Fruit fly (Drosophila melanogaster): ENCODE results near the gene CG14563.

Gene CG14563

DNA sequence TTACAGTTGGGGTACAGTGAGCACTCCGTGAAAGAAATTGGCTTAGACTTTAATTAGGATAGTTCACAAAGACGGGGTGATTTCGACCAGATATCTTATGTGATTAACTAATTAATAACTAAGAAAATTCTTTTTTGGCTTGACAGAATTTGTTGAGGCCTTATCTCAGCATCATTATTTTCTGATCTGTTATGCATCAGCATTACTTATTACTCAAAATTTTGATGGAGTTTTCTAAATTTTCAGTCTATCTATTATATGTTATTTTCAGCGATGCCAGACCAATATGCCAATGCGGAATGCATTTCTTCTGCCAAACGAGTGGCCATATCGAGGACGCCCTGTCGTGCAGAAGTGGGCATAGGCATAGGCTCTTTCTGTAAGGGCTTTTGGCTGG is 41.4 kb upstream of the CG14563 start:
- TF ChIP-seq Snoo (tag; optimal IDR thresholded peaks at IDR 0.05) = peak; percentile 44
- TF ChIP-seq Pif1B (GFP tag; optimal IDR thresholded peaks at IDR 0.05) = peak; percentile 81
- TF ChIP-seq CG14655 (GFP tag; optimal IDR thresholded peaks at IDR 0.05) = peak; percentile 92
- TF ChIP-seq CG9948 (tag; optimal IDR thresholded peaks at IDR 0.05) = peak; percentile 86
- peak; percentile 83 for TF ChIP-seq CG8301 (tag; optimal IDR thresholded peaks at IDR 0.05)
- TF ChIP-seq rn (GFP tag; IDR thresholded peaks at IDR 0.05) = 0 out of 2 replicates have a peak, but pooled peaks have one; percentile 3
- peak; percentile 34; the same call in 1 of the 2 replicates for TF ChIP-seq Ets98B (GFP tag; IDR thresholded peaks at IDR 0.05)
- TF ChIP-seq CG34367 (tag; optimal IDR thresholded peaks at IDR 0.05) = peak; percentile 76
- TF ChIP-seq CG8159 (tag; optimal IDR thresholded peaks at IDR 0.05) = peak; percentile 87
- no peak for TF ChIP-seq EcR (GFP tag; optimal IDR thresholded peaks at IDR 0.05)
- TF ChIP-seq D1 (tag; optimal IDR thresholded peaks at IDR 0.05) = peak; percentile 67
- TF ChIP-seq CG10348 (GFP tag; IDR thresholded peaks at IDR 0.05) = no peak
- TF ChIP-seq CG15710 (tag; optimal IDR thresholded peaks at IDR 0.05) = peak; percentile 86
- TF ChIP-seq CG12605 (GFP tag; IDR thresholded peaks at IDR 0.05) = peak; percentile 11; the same call in 1 of the 2 replicates
- no peak for TF ChIP-seq CG13204 (GFP tag; optimal IDR thresholded peaks at IDR 0.05)
- no peak for TF ChIP-seq gl (tag; optimal IDR thresholded peaks at IDR 0.05)
- peak; percentile 81 for TF ChIP-seq CG17806 (tag; optimal IDR thresholded peaks at IDR 0.05)
- peak; percentile 92 for TF ChIP-seq Pif1A (GFP tag; optimal IDR thresholded peaks at IDR 0.05)
- TF ChIP-seq fd96Ca (GFP tag; IDR thresholded peaks at IDR 0.05) = peak; percentile 75
- no peak for TF ChIP-seq CG32121 (GFP tag; IDR thresholded peaks at IDR 0.05)
- peak; percentile 69; the same call in 2 of the 3 replicates for TF ChIP-seq CG4496 (GFP tag; IDR thresholded peaks at IDR 0.05)

- TF ChIP-seq CG13204 (GFP tag; optimal IDR thresholded peaks at IDR 0.05) = peak; percentile 95
- peak; percentile 97 for TF ChIP-seq EcR (GFP tag; optimal IDR thresholded peaks at IDR 0.05)
- peak; percentile 28 for TF ChIP-seq gl (tag; optimal IDR thresholded peaks at IDR 0.05)
- TF ChIP-seq CG12605 (GFP tag; IDR thresholded peaks at IDR 0.05) = no peak
Measured at dm6 chr3L:21883011-21883618, 40.9 kb upstream of the CG14563 start.

dm6 chr3L:21882075-21882474 is 39.9 kb upstream of the CG14563 start:
- TF ChIP-seq CG17806 (tag; optimal IDR thresholded peaks at IDR 0.05) = no peak
- no peak for TF ChIP-seq CG10348 (GFP tag; IDR thresholded peaks at IDR 0.05)
- TF ChIP-seq CG14655 (GFP tag; optimal IDR thresholded peaks at IDR 0.05) = no peak
- no peak for TF ChIP-seq EcR (GFP tag; optimal IDR thresholded peaks at IDR 0.05)
- no peak for TF ChIP-seq gl (tag; optimal IDR thresholded peaks at IDR 0.05)

- TF ChIP-seq Pif1B (GFP tag; optimal IDR thresholded peaks at IDR 0.05) = peak; percentile 97
- peak; percentile 99 for TF ChIP-seq CG4496 (GFP tag; IDR thresholded peaks at IDR 0.05)
- peak; percentile 96 for TF ChIP-seq CG15710 (tag; optimal IDR thresholded peaks at IDR 0.05)
- peak; percentile 90 for TF ChIP-seq CG17806 (tag; optimal IDR thresholded peaks at IDR 0.05)
- peak; percentile 68 for TF ChIP-seq EcR (GFP tag; optimal IDR thresholded peaks at IDR 0.05)
- TF ChIP-seq CG14655 (GFP tag; optimal IDR thresholded peaks at IDR 0.05) = peak; percentile 87
- TF ChIP-seq CG12605 (GFP tag; IDR thresholded peaks at IDR 0.05) = peak; percentile 93
- peak; percentile 99 for TF ChIP-seq CG32121 (GFP tag; IDR thresholded peaks at IDR 0.05)
- TF ChIP-seq rn (GFP tag; IDR thresholded peaks at IDR 0.05) = peak; percentile 97
- peak; percentile 97 for TF ChIP-seq Snoo (tag; optimal IDR thresholded peaks at IDR 0.05)
- TF ChIP-seq CG10348 (GFP tag; IDR thresholded peaks at IDR 0.05) = peak; percentile 97
- TF ChIP-seq CG8159 (tag; optimal IDR thresholded peaks at IDR 0.05) = peak; percentile 92
- TF ChIP-seq CG34367 (tag; optimal IDR thresholded peaks at IDR 0.05) = peak; percentile 89
- peak; percentile 98 for TF ChIP-seq Pif1A (GFP tag; optimal IDR thresholded peaks at IDR 0.05)
- TF ChIP-seq D1 (tag; optimal IDR thresholded peaks at IDR 0.05) = no peak
- TF ChIP-seq CG13204 (GFP tag; optimal IDR thresholded peaks at IDR 0.05) = peak; percentile 85
- TF ChIP-seq CG8301 (tag; optimal IDR thresholded peaks at IDR 0.05) = peak; percentile 85
- TF ChIP-seq fd96Ca (GFP tag; IDR thresholded peaks at IDR 0.05) = peak; percentile 99
- peak; percentile 89 for TF ChIP-seq CG9948 (tag; optimal IDR thresholded peaks at IDR 0.05)
- TF ChIP-seq Ets98B (GFP tag; IDR thresholded peaks at IDR 0.05) = peak; percentile 98
- peak; percentile 91 for TF ChIP-seq gl (tag; optimal IDR thresholded peaks at IDR 0.05)
Measured at dm6 chr3L:21880398-21880810, 38.2 kb upstream of the CG14563 start.

DNA sequence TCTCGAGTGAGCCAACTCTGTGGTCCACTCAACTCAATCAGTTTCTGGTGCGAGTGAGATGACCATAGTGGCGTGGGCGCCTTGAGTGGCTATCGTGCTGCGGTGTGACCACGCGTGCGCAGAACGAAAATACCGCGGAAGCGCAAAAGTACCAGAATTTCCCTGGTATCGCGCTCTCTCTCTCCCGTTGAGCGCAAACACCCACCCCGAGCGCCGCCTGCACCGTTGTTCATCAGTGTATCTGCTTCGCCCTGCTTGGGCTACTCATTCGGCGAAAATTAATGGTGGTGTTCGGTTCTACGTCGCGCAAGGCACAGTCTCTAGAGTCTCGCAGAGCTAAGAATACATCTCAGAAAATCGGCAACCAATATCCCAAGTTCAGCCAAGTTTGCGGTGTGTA is 37.2 kb upstream of the CG14563 start:
- peak; percentile 69 for TF ChIP-seq EcR (GFP tag; optimal IDR thresholded peaks at IDR 0.05)
- TF ChIP-seq Ets98B (GFP tag; IDR thresholded peaks at IDR 0.05) = peak; percentile 81
- TF ChIP-seq CG8159 (tag; optimal IDR thresholded peaks at IDR 0.05) = peak; percentile 39
- TF ChIP-seq CG17806 (tag; optimal IDR thresholded peaks at IDR 0.05) = peak; percentile 9
- TF ChIP-seq CG15710 (tag; optimal IDR thresholded peaks at IDR 0.05) = peak; percentile 19
- TF ChIP-seq rn (GFP tag; IDR thresholded peaks at IDR 0.05) = 0 out of 2 replicates have a peak, but pooled peaks have one; percentile 21
- peak; percentile 23 for TF ChIP-seq Pif1B (GFP tag; optimal IDR thresholded peaks at IDR 0.05)
- TF ChIP-seq CG4496 (GFP tag; IDR thresholded peaks at IDR 0.05) = peak; percentile 79; the same call in 2 of the 3 replicates
- peak; percentile 45 for TF ChIP-seq CG32121 (GFP tag; IDR thresholded peaks at IDR 0.05)
- peak; percentile 7 for TF ChIP-seq CG8301 (tag; optimal IDR thresholded peaks at IDR 0.05)
- TF ChIP-seq CG12605 (GFP tag; IDR thresholded peaks at IDR 0.05) = peak; percentile 79
- no peak for TF ChIP-seq Pif1A (GFP tag; optimal IDR thresholded peaks at IDR 0.05)
- TF ChIP-seq gl (tag; optimal IDR thresholded peaks at IDR 0.05) = no peak
- peak; percentile 77 for TF ChIP-seq CG13204 (GFP tag; optimal IDR thresholded peaks at IDR 0.05)
- no peak for TF ChIP-seq CG9948 (tag; optimal IDR thresholded peaks at IDR 0.05)
- TF ChIP-seq CG14655 (GFP tag; optimal IDR thresholded peaks at IDR 0.05) = peak; percentile 27
- TF ChIP-seq Snoo (tag; optimal IDR thresholded peaks at IDR 0.05) = peak; percentile 52
- peak; percentile 38 for TF ChIP-seq CG34367 (tag; optimal IDR thresholded peaks at IDR 0.05)
- no peak; the same call in 2 of the 3 replicates for TF ChIP-seq fd96Ca (GFP tag; IDR thresholded peaks at IDR 0.05)
- no peak for TF ChIP-seq CG10348 (GFP tag; IDR thresholded peaks at IDR 0.05)
- no peak for TF ChIP-seq D1 (tag; optimal IDR thresholded peaks at IDR 0.05)

All from whole organism, pupa.